Worm (Caenorhabditis elegans) whole organism, late embryonic: ENCODE measurements around the gene str-96.

Experiments
- C08G9.2 ChIP-seq: sonication (generic microtip); optimal IDR thresholded peaks from 2 replicates; lab custom pipeline; 2016; ENCODE audit warnings: mild to moderate bottlenecking, missing genetic modification characterization, moderate library complexity, missing compliant biosample characterization
- C38D4.7 ChIP-seq: fragments of 200-800 bp; sonication (Bioruptor generic); optimal IDR thresholded peaks from 2 replicates; lab custom pipeline; 2018; ENCODE audit warnings: mild to moderate bottlenecking, missing genetic modification characterization, moderate library complexity, missing compliant biosample characterization
- F13H6.1 ChIP-seq: sonication (generic microtip); optimal IDR thresholded peaks from 2 replicates; lab custom pipeline; 2016; ENCODE audit warnings: missing genetic modification characterization, missing compliant biosample characterization
- K02D7.2 ChIP-seq: sonication (generic microtip); optimal IDR thresholded peaks from 2 replicates; lab custom pipeline; 2017; ENCODE audit warnings: mild to moderate bottlenecking, missing genetic modification characterization, missing compliant biosample characterization
- K09A11.1 ChIP-seq: sonication (generic microtip); optimal IDR thresholded peaks from 2 replicates; lab custom pipeline; 2017; ENCODE audit warnings: antibody characterized with exemption, mild to moderate bottlenecking, missing genetic modification characterization, missing compliant biosample characterization; ENCODE audit not compliant: insufficient read depth
- Y22D7AL.16 ChIP-seq: sonication (generic microtip); optimal IDR thresholded peaks from 2 replicates; lab custom pipeline; 2016; ENCODE audit warnings: missing genetic modification characterization, missing compliant biosample characterization
- ahr-1 ChIP-seq: sonication (generic microtip); optimal IDR thresholded peaks from 2 replicates; lab custom pipeline; 2016; ENCODE audit warnings: missing genetic modification characterization, missing compliant biosample characterization
- ceh-14 ChIP-seq: sonication (generic microtip); optimal IDR thresholded peaks from 2 replicates; lab custom pipeline; 2016; ENCODE audit warnings: missing genotype, missing genetic modification characterization, missing compliant biosample characterization
- ceh-2 ChIP-seq: sonication (generic microtip); optimal IDR thresholded peaks from 2 replicates; lab custom pipeline; 2016; ENCODE audit warnings: missing genotype, missing genetic modification characterization, missing compliant biosample characterization
- ceh-22 ChIP-seq: sonication (generic microtip); optimal IDR thresholded peaks from 2 replicates; lab custom pipeline; 2017; ENCODE audit warnings: missing biosample characterization, missing genetic modification characterization
- ceh-30 ChIP-seq: fragments of 150-350 bp; optimal IDR thresholded peaks from 2 replicates; lab custom pipeline; 2014; ENCODE audit warnings: missing biosample characterization, missing genetic modification characterization
- ceh-31 ChIP-seq: sonication (generic microtip); optimal IDR thresholded peaks from 2 replicates; lab custom pipeline; 2016; ENCODE audit warnings: missing genetic modification characterization, missing compliant biosample characterization
- ceh-34 ChIP-seq: sonication (generic microtip); optimal IDR thresholded peaks from 2 replicates; lab custom pipeline; 2016; ENCODE audit warnings: mild to moderate bottlenecking, missing genetic modification characterization, missing compliant biosample characterization
- ceh-45 ChIP-seq: fragments of 200-800 bp; sonication (Bioruptor generic); IDR thresholded peaks from 2 replicates; pipeline ENCODE4 v1.3.6; 2022; ENCODE audit warnings: missing genetic modification reagents, missing genetic modification characterization, missing compliant biosample characterization
- ceh-9 ChIP-seq: sonication (generic microtip); optimal IDR thresholded peaks from 2 replicates; lab custom pipeline; 2016; ENCODE audit warnings: mild to moderate bottlenecking, missing genetic modification characterization, inconsistent platforms, missing compliant biosample characterization
- dve-1 ChIP-seq: sonication (generic microtip); optimal IDR thresholded peaks from 2 replicates; lab custom pipeline; 2017; ENCODE audit warnings: antibody characterized with exemption, mild to moderate bottlenecking, missing genetic modification characterization, missing compliant biosample characterization
- eyg-1 ChIP-seq: sonication (generic microtip); optimal IDR thresholded peaks from 2 replicates; lab custom pipeline; 2016; ENCODE audit warnings: missing genotype, missing genetic modification characterization, missing compliant biosample characterization
- fax-1 ChIP-seq: sonication (generic microtip); optimal IDR thresholded peaks from 2 replicates; lab custom pipeline; 2016; ENCODE audit warnings: missing genotype, missing genetic modification characterization, missing compliant biosample characterization
- fkh-6 ChIP-seq: sonication (generic microtip); optimal IDR thresholded peaks from 2 replicates; lab custom pipeline; 2016; ENCODE audit warnings: missing genetic modification characterization, missing compliant biosample characterization
- hlh-13 ChIP-seq: fragments of 200-800 bp; sonication (Bioruptor generic); optimal IDR thresholded peaks from 2 replicates; lab custom pipeline; 2018; ENCODE audit warnings: mild to moderate bottlenecking, missing genetic modification characterization, missing compliant biosample characterization
- hlh-30 ChIP-seq: sonication (generic microtip); optimal IDR thresholded peaks from 2 replicates; lab custom pipeline; 2017; ENCODE audit warnings: antibody characterized with exemption, missing genetic modification characterization, missing compliant biosample characterization; ENCODE audit not compliant: insufficient read depth
- hlh-6 ChIP-seq: sonication (generic microtip); optimal IDR thresholded peaks from 2 replicates; lab custom pipeline; 2016; ENCODE audit warnings: missing genotype, missing genetic modification characterization, missing compliant biosample characterization
- hlh-8 ChIP-seq: sonication (generic microtip); optimal IDR thresholded peaks from 2 replicates; lab custom pipeline; 2016; ENCODE audit warnings: missing genotype, missing genetic modification characterization, missing compliant biosample characterization
- lin-11 ChIP-seq: fragments of 200-800 bp; sonication (Bioruptor generic); optimal IDR thresholded peaks from 2 replicates; lab custom pipeline; 2018; ENCODE audit warnings: mild to moderate bottlenecking, missing genetic modification characterization, missing compliant biosample characterization
- mec-3 ChIP-seq: sonication (generic microtip); optimal IDR thresholded peaks from 2 replicates; lab custom pipeline; 2016; ENCODE audit warnings: borderline replicate concordance, missing genetic modification characterization, missing compliant biosample characterization
- nfya-1 ChIP-seq: sonication (generic microtip); optimal IDR thresholded peaks from 2 replicates; lab custom pipeline; 2017; ENCODE audit warnings: missing genetic modification characterization, mild to moderate bottlenecking, missing compliant biosample characterization, antibody characterized with exemption, moderate library complexity
- nhr-232 ChIP-seq: sonication (generic microtip); optimal IDR thresholded peaks from 2 replicates; lab custom pipeline; 2016; ENCODE audit warnings: missing genetic modification characterization, missing compliant biosample characterization
- odd-2 ChIP-seq: sonication (generic microtip); optimal IDR thresholded peaks from 2 replicates; lab custom pipeline; 2017; ENCODE audit warnings: antibody characterized with exemption, mild to moderate bottlenecking, missing genetic modification characterization, missing compliant biosample characterization
- pat-9 ChIP-seq: fragments of 200-800 bp; sonication (Bioruptor generic); optimal IDR thresholded peaks from 2 replicates; lab custom pipeline; 2018; ENCODE audit warnings: mild to moderate bottlenecking, missing genetic modification characterization, moderate library complexity, missing compliant biosample characterization
- pha-2 ChIP-seq: sonication (generic microtip); optimal IDR thresholded peaks from 2 replicates; lab custom pipeline; 2017; ENCODE audit warnings: mild to moderate bottlenecking, missing genetic modification characterization, missing compliant biosample characterization
- pha-4 ChIP-seq: fragments of 150-350 bp; optimal IDR thresholded peaks from 2 replicates; lab custom pipeline; 2018; ENCODE audit warnings: missing biosample characterization, missing genetic modification reagents, missing genetic modification characterization
- pros-1 ChIP-seq: fragments of 150-350 bp; optimal IDR thresholded peaks from 2 replicates; lab custom pipeline; 2014; ENCODE audit warnings: missing biosample characterization, missing genetic modification reagents, missing genetic modification characterization
- ref-2 ChIP-seq: sonication (generic microtip); optimal IDR thresholded peaks from 2 replicates; lab custom pipeline; 2016; ENCODE audit warnings: missing genetic modification characterization, missing compliant biosample characterization
- syd-9 ChIP-seq: sonication (generic microtip); optimal IDR thresholded peaks from 2 replicates; lab custom pipeline; 2016; ENCODE audit warnings: mild to moderate bottlenecking, missing genetic modification characterization, moderate library complexity, missing compliant biosample characterization
- tbx-2 ChIP-seq: sonication (generic microtip); optimal IDR thresholded peaks from 2 replicates; lab custom pipeline; 2016; ENCODE audit warnings: missing genetic modification characterization, missing compliant biosample characterization
- ttx-3 ChIP-seq: sonication (generic microtip); optimal IDR thresholded peaks from 2 replicates; lab custom pipeline; 2016; ENCODE audit warnings: missing genetic modification reagents, missing genetic modification characterization, missing compliant biosample characterization
- unc-55 ChIP-seq: sonication (generic microtip); optimal IDR thresholded peaks from 2 replicates; lab custom pipeline; 2017; ENCODE audit warnings: missing biosample characterization, missing genetic modification reagents, missing genetic modification characterization
- ztf-16 ChIP-seq: sonication (generic microtip); optimal IDR thresholded peaks from 2 replicates; lab custom pipeline; 2017; ENCODE audit warnings: missing genetic modification characterization, missing compliant biosample characterization

str-96 gene

ce11 chrV:15293865-15294264 lies at the start of gene str-96:
TSS of gene str-96 (minus strand) at chrV:15293965.
- TF ChIP-seq hlh-13 (GFP tag; lab: Kevin White, UChicago) (no peak), hlh-6 (tag; lab: Kevin White, UChicago) (no peak), syd-9 (tag; lab: Kevin White, UChicago) (no peak), ztf-16 (tag; lab: Kevin White, UChicago) (no peak), ceh-14 (tag; lab: Kevin White, UChicago) (no peak), pha-2 (tag; lab: Kevin White, UChicago) (no peak), ceh-9 (no peak), ttx-3 (tag; lab: Kevin White, UChicago) (no peak), dve-1 (no peak), K09A11.1 (tag; lab: Kevin White, UChicago) (no peak), fkh-6 (tag; lab: Kevin White, UChicago) (no peak), pros-1 (tag; lab: Kevin White, UChicago) (no peak), lin-11 (no peak)

DNA sequence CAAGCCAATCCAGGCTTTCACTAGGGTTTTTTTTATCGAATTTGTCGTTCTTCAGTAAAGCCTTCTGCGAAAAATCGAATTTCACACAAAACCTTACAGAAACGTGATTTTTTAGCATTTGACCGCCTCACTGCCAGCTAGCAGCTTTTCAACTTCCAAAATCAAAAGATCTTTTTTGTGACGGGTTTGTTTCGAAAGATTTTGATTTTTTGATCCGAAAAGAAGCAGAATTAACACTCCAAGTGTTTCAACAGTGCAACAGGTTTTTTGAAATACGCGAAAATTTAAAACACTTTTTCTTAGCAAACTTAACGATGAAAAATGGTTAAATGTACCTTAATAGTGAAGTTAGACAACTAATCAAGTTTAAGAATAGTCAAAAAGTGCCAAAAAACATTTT lies 47.6 kb upstream of the str-96 start, which contains the start of gene clec-229:
clec-229 (minus strand) TSS at position 101 of the 400 bp plus-strand sequence.
- TF ChIP-seq C38D4.7 (GFP tag; lab: Kevin White, UChicago) (no peak), ceh-34 (tag; lab: Kevin White, UChicago) (no peak), dve-1 (no peak), nfya-1 (tag; lab: Kevin White, UChicago) (no peak), mec-3 (tag; lab: Kevin White, UChicago) (no peak), Y22D7AL.16 (tag; lab: Kevin White, UChicago) (no peak), odd-2 (tag; lab: Kevin White, UChicago) (no peak), hlh-8 (tag; lab: Kevin White, UChicago) (no peak), pat-9 (no peak), pha-4 (tag; lab: Kevin White, UChicago) (no peak), ref-2 (no peak), ceh-30 (tag; lab: Kevin White, UChicago) (no peak), ceh-22 (tag; lab: Kevin White, UChicago) (no peak), fax-1 (tag; lab: Kevin White, UChicago) (no peak), eyg-1 (tag; lab: Kevin White, UChicago) (no peak), ceh-2 (tag; lab: Kevin White, UChicago) (no peak), hlh-6 (tag; lab: Kevin White, UChicago) (no peak), ceh-45 (no peak)

DNA sequence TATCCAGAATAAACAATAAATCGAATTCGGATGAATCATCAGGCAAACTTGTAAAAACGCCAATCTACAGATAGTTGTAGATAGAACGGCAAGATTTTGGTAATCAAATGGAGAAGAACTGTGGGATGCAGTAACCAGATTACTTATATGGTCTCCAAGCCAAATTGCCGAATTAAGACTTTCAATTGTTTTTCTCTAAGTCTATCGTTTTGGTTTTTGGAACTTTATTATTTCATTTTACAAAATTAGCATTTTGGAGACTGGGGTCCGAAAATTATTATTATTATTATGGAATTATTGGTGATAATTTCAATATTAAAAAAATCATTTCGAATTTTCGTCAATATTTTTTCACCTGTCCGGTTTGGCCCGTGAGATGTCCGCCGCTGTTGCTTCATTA lies 45.6 kb upstream of the str-96 start, which contains the start of gene clec-228:
clec-228 (minus strand) TSS at position 101 of the 400 bp plus-strand sequence.
- TF ChIP-seq unc-55 (GFP tag; lab: Kevin White, UChicago) = no peak
- no peak for TF ChIP-seq eyg-1 (tag; lab: Kevin White, UChicago)
- TF ChIP-seq nhr-232 (tag; lab: Kevin White, UChicago) = no peak

DNA sequence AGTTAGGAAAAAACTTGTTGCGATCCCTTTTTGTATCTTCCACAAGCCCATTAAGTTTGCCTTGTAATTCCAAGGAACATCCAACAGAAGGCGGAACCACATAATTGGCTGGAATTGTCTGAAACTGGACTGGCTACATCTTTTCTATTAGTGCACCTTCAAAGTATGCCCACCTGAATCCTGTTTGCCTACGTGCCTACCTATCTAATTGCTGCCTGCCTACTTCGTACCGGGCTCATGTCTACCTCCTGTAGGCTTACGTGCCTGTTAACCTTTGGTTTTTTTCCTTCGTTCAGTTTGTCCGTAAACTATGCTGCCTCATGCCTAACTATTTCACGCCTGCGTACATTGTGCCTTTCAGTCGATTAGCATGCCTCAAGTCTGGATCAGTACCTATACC lies 43.6 kb upstream of the str-96 start, which contains the start of gene wrt-7:
wrt-7 (minus strand) TSS at position 101 of the 400 bp plus-strand sequence.
- TF ChIP-seq K09A11.1 (tag; lab: Kevin White, UChicago) = no peak

DNA sequence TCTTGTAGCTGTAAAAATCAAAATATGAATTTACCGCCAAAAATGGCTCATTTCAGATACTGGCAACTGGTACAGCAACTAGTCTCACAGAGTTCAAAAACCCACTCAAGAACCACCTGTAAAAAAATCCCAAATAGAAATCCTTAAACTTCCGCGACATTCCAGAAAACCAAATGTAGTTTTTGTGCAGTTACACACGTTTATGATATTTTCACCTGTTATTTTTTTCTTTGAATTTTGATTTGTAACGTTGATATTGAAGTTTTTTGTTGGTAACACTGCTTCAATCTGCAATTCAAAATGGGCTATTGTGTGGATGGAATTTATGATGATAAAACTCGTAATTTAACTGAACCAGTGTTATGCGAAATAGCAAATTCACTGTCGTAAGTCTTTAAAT lies 39.1 kb upstream of the str-96 start, which contains the start of gene srw-113:
srw-113 (plus strand) TSS at position 301 of the 400 bp plus-strand sequence.
- TF ChIP-seq hlh-6 (tag; lab: Kevin White, UChicago) = no peak
- TF ChIP-seq ceh-31 (tag; lab: Kevin White, UChicago) = no peak
- no peak for TF ChIP-seq ahr-1 (tag; lab: Kevin White, UChicago)
- no peak for TF ChIP-seq ttx-3 (tag; lab: Kevin White, UChicago)
- no peak for TF ChIP-seq mec-3 (tag; lab: Kevin White, UChicago)
- TF ChIP-seq C38D4.7 (GFP tag; lab: Kevin White, UChicago) = no peak
- no peak for TF ChIP-seq C08G9.2 (tag; lab: Kevin White, UChicago)
- no peak for TF ChIP-seq K02D7.2 (tag; lab: Kevin White, UChicago)
- TF ChIP-seq hlh-30 (tag; lab: Kevin White, UChicago) = no peak
- TF ChIP-seq odd-2 (tag; lab: Kevin White, UChicago) = no peak
- TF ChIP-seq ceh-34 (tag; lab: Kevin White, UChicago) = no peak
- no peak for TF ChIP-seq tbx-2 (tag; lab: Kevin White, UChicago)
- no peak for TF ChIP-seq dve-1
- no peak for TF ChIP-seq F13H6.1
- no peak for TF ChIP-seq ceh-14 (tag; lab: Kevin White, UChicago)
